Fruit fly (Drosophila melanogaster): ENCODE data around the gene Grip71.
A peak's percentile ranks its signal among the peaks of the same experiment; 100 is the strongest.

Gene Grip71

DNA sequence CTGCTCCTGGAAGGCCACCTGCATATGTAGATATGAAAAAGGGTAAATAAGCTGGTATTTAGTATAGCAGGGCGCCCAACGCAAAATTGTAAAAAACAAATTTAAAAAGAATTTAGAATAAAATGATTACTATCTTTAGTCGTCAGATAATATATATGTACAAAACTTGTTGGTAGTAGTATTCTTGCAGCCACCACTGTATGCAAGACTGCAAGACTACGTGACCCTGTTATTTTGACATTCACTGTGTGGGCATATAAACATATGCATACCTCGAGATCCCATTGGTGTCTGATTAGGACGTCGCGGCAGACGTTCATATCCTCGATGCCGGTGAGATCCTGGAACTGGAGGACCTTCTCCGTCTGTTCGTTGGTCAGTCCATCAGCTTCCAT is 805 bp upstream of the Grip71 start (continued):
- TF ChIP-seq CG11247 (GFP tag; IDR thresholded peaks at IDR 0.05) (no peak), Bteb2 (GFP tag; optimal IDR thresholded peaks at IDR 0.05) (no peak), Dip3 (GFP tag; optimal IDR thresholded peaks at IDR 0.05) (peak; percentile 4), exex (tag; optimal IDR thresholded peaks at IDR 0.05) (no peak), CG5180 (GFP tag; optimal IDR thresholded peaks at IDR 0.05) (no peak), inv (GFP tag; IDR thresholded peaks at IDR 0.05; ENCODE audit: partially characterized antibody) (no peak), CG34422 (GFP tag; IDR thresholded peaks at IDR 0.05) (no peak; the same call in 2 of the 3 replicates), NK7.1 (GFP tag; optimal IDR thresholded peaks at IDR 0.05) (no peak), CG8290 (GFP tag; optimal IDR thresholded peaks at IDR 0.05) (no peak), CG8290 (tag; optimal IDR thresholded peaks at IDR 0.05) (no peak), peb (GFP tag; IDR thresholded peaks at IDR 0.05) (no peak), bcd (GFP tag; optimal IDR thresholded peaks at IDR 0.05) (no peak), HLH54F (GFP tag; optimal IDR thresholded peaks at IDR 0.05) (peak; percentile 4), CG2120 (GFP tag; optimal IDR thresholded peaks at IDR 0.05) (peak; percentile 70), ara (GFP tag; IDR thresholded peaks at IDR 0.05) (no peak), pb (GFP tag; optimal IDR thresholded peaks at IDR 0.05) (no peak), Ssrp (tag; optimal IDR thresholded peaks at IDR 0.05) (no peak), ems (GFP tag; optimal IDR thresholded peaks at IDR 0.05) (no peak), wek (GFP tag; optimal IDR thresholded peaks at IDR 0.05) (peak; percentile 30), CG17612 (GFP tag; IDR thresholded peaks at IDR 0.05) (no peak), CG15011 (GFP tag; optimal IDR thresholded peaks at IDR 0.05) (no peak), B-H1 (GFP tag; IDR thresholded peaks at IDR 0.05) (no peak; the same call in 2 of the 3 replicates), D19B (GFP tag; optimal IDR thresholded peaks at IDR 0.05) (no peak), unpg (GFP tag; optimal IDR thresholded peaks at IDR 0.05) (no peak), Fer1 (GFP tag; optimal IDR thresholded peaks at IDR 0.05) (peak; percentile 20), CG11085 (GFP tag; IDR thresholded peaks at IDR 0.05) (no peak), zen (tag; optimal IDR thresholded peaks at IDR 0.05) (no peak), CG1602 (GFP tag; optimal IDR thresholded peaks at IDR 0.05) (peak; percentile 22), CG15514 (GFP tag; optimal IDR thresholded peaks at IDR 0.05) (peak; percentile 32), CG10462 (GFP tag; optimal IDR thresholded peaks at IDR 0.05) (no peak), aop (GFP tag; IDR thresholded peaks at IDR 0.05) (no peak), ranshi (GFP tag; IDR thresholded peaks at IDR 0.05) (no peak), CG7556 (GFP tag; optimal IDR thresholded peaks at IDR 0.05) (no peak), CG8924 (tag; optimal IDR thresholded peaks at IDR 0.05) (no peak), CG33213 (GFP tag; optimal IDR thresholded peaks at IDR 0.05) (no peak), gfzf (GFP tag; optimal IDR thresholded peaks at IDR 0.05) (no peak), Hr39 (optimal IDR thresholded peaks at IDR 0.05) (no peak), Med (GFP tag) (peak; percentile 92), hth (optimal IDR thresholded peaks at IDR 0.05) (no peak), dati (GFP tag; IDR thresholded peaks at IDR 0.05) (no peak), Dip2 (GFP tag; IDR thresholded peaks at IDR 0.05) (no peak), CG7745 (tag; optimal IDR thresholded peaks at IDR 0.05) (no peak), CG12391 (tag; optimal IDR thresholded peaks at IDR 0.05) (no peak), CTCF (GFP tag; optimal IDR thresholded peaks at IDR 0.05) (no peak), onecut (GFP tag; IDR thresholded peaks at IDR 0.05) (no peak), HHEX (GFP tag; optimal IDR thresholded peaks at IDR 0.05) (no peak), pnt (GFP tag; optimal IDR thresholded peaks at IDR 0.05) (no peak), Eip74EF (GFP tag; optimal IDR thresholded peaks at IDR 0.05) (no peak), CHES-1-like (GFP tag; optimal IDR thresholded peaks at IDR 0.05) (no peak), CG2199 (GFP tag; IDR thresholded peaks at IDR 0.05) (no peak), ash1 (GFP tag; optimal IDR thresholded peaks at IDR 0.05) (no peak), CG10431 (GFP tag; optimal IDR thresholded peaks at IDR 0.05) (no peak), gcm (GFP tag; optimal IDR thresholded peaks at IDR 0.05) (no peak)
